Worm (Caenorhabditis elegans) whole organism, L4 larva: Measurements from ENCODE around the gene col-103.

Source experiments
- D1046.2 ChIP-seq: fragments of 200-800 bp; sonication (Bioruptor generic); IDR thresholded peaks from 2 replicates; pipeline ENCODE4 v1.3.6; 2022; ENCODE audit warnings: missing genetic modification characterization, missing compliant biosample characterization
- F10B5.3 ChIP-seq: sonication (generic microtip); optimal IDR thresholded peaks from 2 replicates; lab custom pipeline; 2016; ENCODE audit warnings: mild to moderate bottlenecking, missing genetic modification characterization, missing compliant biosample characterization
- F44E2.7 ChIP-seq: fragments of 200-800 bp; sonication (Bioruptor generic); IDR thresholded peaks from 2 replicates; pipeline ENCODE4 v2.1.2; 2022; ENCODE audit warnings: missing genetic modification characterization, missing compliant biosample characterization
- T20F7.1 ChIP-seq: fragments of 200-800 bp; sonication (Bioruptor generic); optimal IDR thresholded peaks from 2 replicates; lab custom pipeline; 2018; ENCODE audit warnings: mild to moderate bottlenecking, missing genetic modification characterization, missing compliant biosample characterization
- aha-1 ChIP-seq: fragments of 150-350 bp; peaks from one replicate; lab custom pipeline; 2014; ENCODE audit warnings: missing biosample characterization, missing genetic modification characterization
- ama-1 ChIP-seq: fragments of 150-350 bp; optimal IDR thresholded peaks from 2 replicates; lab custom pipeline; 2014; ENCODE audit warnings: inconsistent platforms, mixed read lengths
- attf-4 ChIP-seq: sonication (generic microtip); optimal IDR thresholded peaks from 3 replicates; lab custom pipeline; 2017; ENCODE audit warnings: missing biosample characterization, missing genetic modification characterization
- ceh-32 ChIP-seq: sonication (generic microtip); optimal IDR thresholded peaks from 2 replicates; lab custom pipeline; 2016; ENCODE audit warnings: mild to moderate bottlenecking, missing genetic modification characterization, missing compliant biosample characterization; ENCODE audit not compliant: poor library complexity
- ces-1 ChIP-seq: fragments of 150-350 bp; sonication (generic microtip); optimal IDR thresholded peaks from 4 replicates; lab custom pipeline; 2014; ENCODE audit warnings: missing biosample characterization, missing genetic modification reagents, missing genetic modification characterization
- dpl-1 ChIP-seq: fragments of 150-350 bp; optimal IDR thresholded peaks from 2 replicates; lab custom pipeline; 2014; ENCODE audit warnings: missing biosample characterization, missing genetic modification reagents, missing genetic modification characterization
- hif-1 ChIP-seq, 2 experiments: sonication (generic microtip); optimal IDR thresholded peaks; 2 replicates each; lab custom pipeline; 2016 to 2017; ENCODE audit warnings: missing compliant biosample characterization in 2 of 2, missing genetic modification characterization in 2 of 2, missing genetic modification reagents in 2 of 2, missing genotype in 2 of 2, mild to moderate bottlenecking in 1 of 2
- hmg-1.1 ChIP-seq: fragments of 200-800 bp; sonication (Bioruptor generic); IDR thresholded peaks from 2 replicates; pipeline ENCODE4 v1.3.6; 2022; ENCODE audit warnings: missing genetic modification reagents, missing genetic modification characterization, missing compliant biosample characterization
- jun-1 ChIP-seq: fragments of 150-350 bp; optimal IDR thresholded peaks from 2 replicates; lab custom pipeline; 2014; ENCODE audit warnings: missing biosample characterization, missing genetic modification reagents, missing genetic modification characterization
- lin-1 ChIP-seq: fragments of 200-800 bp; sonication (Bioruptor generic); IDR thresholded peaks from 2 replicates; pipeline ENCODE4 v1.3.6; 2022; ENCODE audit warnings: missing genetic modification reagents, missing genetic modification characterization, missing compliant biosample characterization
- lin-15B ChIP-seq: fragments of 150-350 bp; sonication (generic microtip); optimal IDR thresholded peaks from 3 replicates; lab custom pipeline; 2014; ENCODE audit warnings: missing biosample characterization, missing genetic modification characterization
- lin-38 ChIP-seq: fragments of 200-800 bp; sonication (Bioruptor generic); IDR thresholded peaks from 2 replicates; pipeline ENCODE4 v1.3.6; 2022; ENCODE audit warnings: missing genetic modification reagents, missing genetic modification characterization, missing compliant biosample characterization
- lin-39 ChIP-seq: fragments of 150-350 bp; optimal IDR thresholded peaks from 2 replicates; lab custom pipeline; 2014; ENCODE audit warnings: missing biosample characterization, missing genetic modification reagents, missing genetic modification characterization
- madf-9 ChIP-seq: fragments of 200-800 bp; sonication (Bioruptor generic); conservative IDR thresholded peaks from 2 replicates; pipeline ENCODE4 v1.3.6; 2022; ENCODE audit warnings: missing genetic modification reagents, missing genetic modification characterization, missing compliant biosample characterization
- mep-1 ChIP-seq: fragments of 150-350 bp; sonication (generic microtip); optimal IDR thresholded peaks from 3 replicates; lab custom pipeline; 2014; ENCODE audit warnings: missing biosample characterization, missing genetic modification characterization
- nhr-11 ChIP-seq: fragments of 150-350 bp; optimal IDR thresholded peaks from 2 replicates; lab custom pipeline; 2014; ENCODE audit warnings: missing biosample characterization, missing genetic modification characterization
- nhr-41 ChIP-seq: fragments of 200-800 bp; sonication (Bioruptor generic); IDR thresholded peaks from 2 replicates; pipeline ENCODE4 v1.3.6; 2022; ENCODE audit warnings: missing genetic modification reagents, missing genetic modification characterization, missing compliant biosample characterization
- nhr-76 ChIP-seq: fragments of 150-350 bp; optimal IDR thresholded peaks from 2 replicates; lab custom pipeline; 2014; ENCODE audit warnings: missing biosample characterization, missing genetic modification characterization
- php-3 ChIP-seq: fragments of 200-800 bp; sonication (Bioruptor generic); IDR thresholded peaks from 2 replicates; pipeline ENCODE4 v1.3.6; 2022; ENCODE audit warnings: missing genetic modification reagents, missing genetic modification characterization, missing compliant biosample characterization
- pqm-1 ChIP-seq: sonication (generic microtip); optimal IDR thresholded peaks from 2 replicates; lab custom pipeline; 2017; ENCODE audit warnings: missing biosample characterization, missing genetic modification characterization
- rbr-2 ChIP-seq: sonication (generic microtip); optimal IDR thresholded peaks from 2 replicates; lab custom pipeline; 2016; ENCODE audit warnings: missing genotype, missing genetic modification characterization, missing compliant biosample characterization
- sdz-12 ChIP-seq: fragments of 200-800 bp; sonication (Bioruptor generic); optimal IDR thresholded peaks from 2 replicates; lab custom pipeline; 2018; ENCODE audit warnings: mild to moderate bottlenecking, missing genetic modification characterization, missing compliant biosample characterization
- set-16 ChIP-seq: fragments of 200-800 bp; sonication (Bioruptor generic); IDR thresholded peaks from 2 replicates; pipeline ENCODE4 v1.3.6; 2022; ENCODE audit warnings: missing genetic modification reagents, missing genetic modification characterization, missing compliant biosample characterization
- unc-130 ChIP-seq: sonication (generic microtip); optimal IDR thresholded peaks from 2 replicates; lab custom pipeline; 2016; ENCODE audit warnings: missing genetic modification reagents, missing genetic modification characterization, missing compliant biosample characterization
- unc-62 ChIP-seq, 3 experiments: fragments of 150-350 bp in 1 of 3; sonication (generic microtip); optimal IDR thresholded peaks in 2 of 3; peaks in 1 of 3; 1 replicate in 1 of 3; 2 replicates in 2 of 3; lab custom pipeline; 2014 to 2017; ENCODE audit warnings: missing biosample characterization in 3 of 3, missing genetic modification characterization in 3 of 3, missing genetic modification reagents in 3 of 3, missing genotype in 1 of 3
- ztf-11 ChIP-seq: fragments of 150-350 bp; optimal IDR thresholded peaks from 2 replicates; lab custom pipeline; 2014; ENCODE audit warnings: missing biosample characterization, missing genetic modification characterization
- ztf-7 ChIP-seq: fragments of 150-350 bp; optimal IDR thresholded peaks from 2 replicates; lab custom pipeline; 2014; ENCODE audit warnings: missing biosample characterization, missing genetic modification characterization

The col-103 gene

ce11 chrIV:736447-736846, 27.0 kb downstream of the col-103 start, which contains the start of gene kvs-5:
kvs-5 (plus strand) TSS chrIV:736747.
- no peak for TF ChIP-seq T20F7.1 (GFP tag; lab: Kevin White, UChicago)
- no peak for TF ChIP-seq unc-130
- TF ChIP-seq nhr-11 (tag; lab: Kevin White, UChicago), result no peak
- TF ChIP-seq php-3 (GFP tag; lab: Robert Waterston, UW), result no peak

- TF ChIP-seq aha-1, result peak; percentile 45
- no peak for TF ChIP-seq set-16 (GFP tag; lab: Robert Waterston, UW)
- no peak for TF ChIP-seq ceh-32
These were observed 32.5 kb downstream of the col-103 start, which contains the start of gene srt-24 for ce11 chrIV:730937-731336. srt-24 (minus strand) TSS chrIV:731037.

ce11 chrIV:728095-728494, 35.4 kb downstream of the col-103 start, which contains the start of gene Y55F3C.9:
Y55F3C.9 (minus strand) TSS chrIV:728195.
- no peak for TF ChIP-seq F44E2.7
- no peak for TF ChIP-seq nhr-41 (GFP tag; lab: Robert Waterston, UW)
- no peak for TF ChIP-seq lin-15B (tag; lab: Kevin White, UChicago)
- TF ChIP-seq ztf-7 (tag; lab: Kevin White, UChicago), result no peak
- no peak for TF ChIP-seq rbr-2
- no peak for TF ChIP-seq lin-38 (GFP tag; lab: Robert Waterston, UW)
- TF ChIP-seq ztf-11 (tag; lab: Kevin White, UChicago), result no peak
- TF ChIP-seq lin-1 (GFP tag; lab: Robert Waterston, UW), result no peak
- no peak for TF ChIP-seq madf-9
- no peak for TF ChIP-seq mep-1 (tag; lab: Kevin White, UChicago)
- no peak for TF ChIP-seq ces-1 (GFP tag; lab: Kevin White, UChicago)
- no peak for TF ChIP-seq dpl-1 (GFP tag; lab: Kevin White, UChicago)
- TF ChIP-seq attf-4 (tag; lab: Kevin White, UChicago), result no peak
- TF ChIP-seq lin-39 (tag; lab: Kevin White, UChicago), result no peak
- TF ChIP-seq jun-1 (tag; lab: Kevin White, UChicago), result no peak

- TF ChIP-seq ama-1 (lab: Kevin White, UChicago) (no peak), pqm-1 (tag; lab: Kevin White, UChicago) (no peak), lin-39 (tag; lab: Kevin White, UChicago) (no peak), hmg-1.1 (no peak), unc-62 (GFP tag; optimal IDR thresholded peaks at IDR 0.05 in 1 of 2; lab: Kevin White, UChicago) (no peak), unc-62 (tag; optimal IDR thresholded peaks at IDR 0.05; lab: Kevin White, UChicago) (no peak), nhr-76 (no peak), sdz-12 (GFP tag; lab: Kevin White, UChicago) (no peak)
These were observed 44.1 kb downstream of the col-103 start, which contains the start of gene Y55F3C.10 for ce11 chrIV:719351-719750. Y55F3C.10 (minus strand) TSS chrIV:719451.

ce11 chrIV:716323-716722, 47.2 kb downstream of the col-103 start, which contains the start of gene clec-164:
clec-164 (plus strand) TSS chrIV:716623.
- no peak for TF ChIP-seq D1046.2 (GFP tag; lab: Robert Waterston, UW)

DNA sequence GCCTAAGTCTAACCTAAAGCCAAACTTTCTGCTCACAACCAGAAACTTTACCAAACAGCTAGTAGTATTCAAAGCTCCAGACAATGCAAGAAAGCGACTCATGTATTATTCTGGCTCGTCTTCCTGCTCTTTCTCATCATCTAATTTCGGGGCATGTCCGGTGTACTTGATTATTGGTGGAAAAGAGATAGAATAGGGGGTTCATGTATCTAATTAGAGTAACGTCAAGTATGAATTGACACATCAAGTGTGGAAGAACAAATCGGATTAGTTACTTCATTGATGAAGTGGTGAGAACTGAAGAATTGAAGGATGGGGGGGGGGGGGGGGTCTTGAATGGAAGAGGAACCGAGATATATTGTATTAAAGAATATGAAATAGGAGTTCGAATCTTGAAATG, 48.0 kb downstream of the col-103 start:
- TF ChIP-seq hif-1 (tag; optimal IDR thresholded peaks at IDR 0.05; lab: Kevin White, UChicago) (no peak), F10B5.3 (no peak), unc-62 (GFP tag; optimal IDR thresholded peaks at IDR 0.05 in 1 of 2; lab: Kevin White, UChicago) (peak in 1 of 2 experiments; percentile 42), unc-62 (tag; optimal IDR thresholded peaks at IDR 0.05; lab: Kevin White, UChicago) (no peak)
